Worm (Caenorhabditis elegans): ENCODE measurements around the gene odr-1.

odr-1 gene

ce11 chrX:13543350-13543749 is 7.4 kb downstream of the odr-1 start:
- no peak for TF ChIP-seq K02D7.2 (tag; optimal IDR thresholded peaks at IDR 0.05)
- no peak for TF ChIP-seq ceh-31 (tag; optimal IDR thresholded peaks at IDR 0.05)
- no peak for TF ChIP-seq mec-3 (tag; optimal IDR thresholded peaks at IDR 0.05; ENCODE audit: borderline replicate concordance)
- TF ChIP-seq T23F11.4 (GFP tag; optimal IDR thresholded peaks at IDR 0.05): no peak
- TF ChIP-seq hlh-15 (tag; optimal IDR thresholded peaks at IDR 0.05): no peak
- no peak for TF ChIP-seq nhr-11 (tag; optimal IDR thresholded peaks at IDR 0.05)
- TF ChIP-seq ceh-30 (tag; optimal IDR thresholded peaks at IDR 0.05): no peak
- TF ChIP-seq lin-11 (tag; optimal IDR thresholded peaks at IDR 0.05): no peak
- TF ChIP-seq C08G9.2 (tag; optimal IDR thresholded peaks at IDR 0.05): no peak
- no peak for TF ChIP-seq ceh-18 (tag; optimal IDR thresholded peaks at IDR 0.05)
- no peak for TF ChIP-seq hlh-13 (GFP tag; optimal IDR thresholded peaks at IDR 0.05)
- no peak for TF ChIP-seq F13H6.1 (tag; optimal IDR thresholded peaks at IDR 0.05)
- no peak for TF ChIP-seq pros-1 (tag; optimal IDR thresholded peaks at IDR 0.05)
- no peak for TF ChIP-seq fkh-6 (tag; optimal IDR thresholded peaks at IDR 0.05)
- no peak for TF ChIP-seq pha-4 (tag; optimal IDR thresholded peaks at IDR 0.05)
- TF ChIP-seq zip-5 (tag; optimal IDR thresholded peaks at IDR 0.05): no peak
- TF ChIP-seq odd-2 (tag; optimal IDR thresholded peaks at IDR 0.05): no peak
- no peak for TF ChIP-seq hlh-30 (tag; optimal IDR thresholded peaks at IDR 0.05; ENCODE audit: insufficient read depth)

- TF ChIP-seq unc-55 (GFP tag; optimal IDR thresholded peaks at IDR 0.05) (peak; percentile 5), ztf-16 (tag; optimal IDR thresholded peaks at IDR 0.05) (no peak), ceh-9 (tag; optimal IDR thresholded peaks at IDR 0.05) (no peak), dmd-4 (tag; optimal IDR thresholded peaks at IDR 0.05; ENCODE audit: borderline replicate concordance) (no peak)
These were observed 8.0 kb downstream of the odr-1 start for ce11 chrX:13542757-13543156.

- TF ChIP-seq ceh-18 (tag; optimal IDR thresholded peaks at IDR 0.05) (no peak), unc-86 (tag; optimal IDR thresholded peaks at IDR 0.05) (no peak), madf-2 (tag; optimal IDR thresholded peaks at IDR 0.05) (no peak), hlh-6 (tag; optimal IDR thresholded peaks at IDR 0.05) (no peak), ceh-45 (GFP tag; IDR thresholded peaks at IDR 0.05) (no peak), ceh-2 (tag; optimal IDR thresholded peaks at IDR 0.05) (no peak), elt-4 (tag; optimal IDR thresholded peaks at IDR 0.05) (no peak), C38D4.7 (GFP tag; optimal IDR thresholded peaks at IDR 0.05) (no peak), hlh-15 (tag; optimal IDR thresholded peaks at IDR 0.05) (no peak), lim-6 (tag; optimal IDR thresholded peaks at IDR 0.05) (no peak), nhr-11 (tag; optimal IDR thresholded peaks at IDR 0.05) (no peak), ceh-48 (tag; optimal IDR thresholded peaks at IDR 0.05) (no peak), pha-4 (tag; optimal IDR thresholded peaks at IDR 0.05) (no peak)
These were observed 8.6 kb downstream of the odr-1 start, which contains the start of gene cah-4 for ce11 chrX:13542236-13542635. Gene cah-4, plus strand, starts transcription at chrX:13542574.

ce11 chrX:13541335-13541734 is 9.5 kb downstream of the odr-1 start:
- TF ChIP-seq ceh-22 (tag; optimal IDR thresholded peaks at IDR 0.05) (no peak), mec-3 (tag; optimal IDR thresholded peaks at IDR 0.05; ENCODE audit: borderline replicate concordance) (no peak), tbx-7 (tag; optimal IDR thresholded peaks at IDR 0.05) (no peak), dve-1 (tag; optimal IDR thresholded peaks at IDR 0.05) (peak; percentile 15)

- TF ChIP-seq hlh-8 (tag; optimal IDR thresholded peaks at IDR 0.05) (no peak), ceh-14 (tag; optimal IDR thresholded peaks at IDR 0.05) (no peak), hlh-15 (tag; optimal IDR thresholded peaks at IDR 0.05) (no peak), madf-2 (tag; optimal IDR thresholded peaks at IDR 0.05) (no peak), ceh-24 (tag; optimal IDR thresholded peaks at IDR 0.05) (no peak)
These were observed 11.1 kb downstream of the odr-1 start for ce11 chrX:13539701-13540100.

Data from whole organism, late embryonic.